Worm (Caenorhabditis elegans): ENCODE measurements around the gene ZK637.14.

Gene ZK637.14

DNA sequence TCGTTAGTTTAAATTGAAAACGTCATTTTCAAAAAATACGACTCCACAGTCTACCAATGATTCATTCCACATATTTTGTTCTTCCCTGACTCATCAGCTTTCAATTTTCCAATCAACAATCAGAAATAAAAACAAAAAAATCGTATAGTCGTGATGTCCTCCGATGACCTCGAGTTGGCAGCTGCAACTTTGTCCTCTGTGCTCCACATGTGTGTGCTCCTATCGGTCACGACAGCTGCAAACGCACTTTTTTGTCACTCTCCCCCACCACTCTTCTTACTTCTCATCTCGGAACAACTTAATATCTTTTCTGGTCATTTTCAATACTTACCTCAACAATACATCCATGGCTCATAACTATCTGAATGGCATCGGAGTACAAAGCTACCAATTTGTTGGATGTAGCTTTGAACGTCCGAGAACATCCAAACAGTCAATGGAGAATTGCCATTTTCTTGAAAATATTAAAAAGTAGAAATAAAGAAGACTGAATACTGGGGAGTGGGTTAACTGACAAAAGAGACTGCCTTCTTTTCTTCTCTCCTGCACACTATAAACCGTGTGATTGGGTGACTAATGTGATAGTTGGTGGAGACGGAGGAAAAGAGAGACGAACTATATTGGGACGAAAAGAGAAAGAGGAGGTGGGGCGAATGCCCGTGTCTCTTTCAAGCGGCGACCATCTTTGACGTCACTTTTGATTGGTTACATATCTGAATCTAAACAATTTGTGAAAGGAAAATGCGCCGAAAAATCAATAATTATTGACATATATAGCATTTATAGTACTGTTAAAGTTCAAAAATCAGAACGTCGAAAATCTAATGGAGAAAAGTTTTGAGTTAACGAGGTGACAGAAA is 21.7 kb downstream of the ZK637.14 start:
- TF ChIP-seq cey-2 (tag; optimal IDR thresholded peaks at IDR 0.05; ENCODE audit: borderline replicate concordance, insufficient read depth) = peak; percentile 66
- peak; percentile 42 for TF ChIP-seq hlh-30 (tag; optimal IDR thresholded peaks at IDR 0.05; ENCODE audit: insufficient read depth)
- TF ChIP-seq ceh-20 (GFP tag; IDR thresholded peaks at IDR 0.05) = no peak; the same call in 1 of the 2 replicates
- TF ChIP-seq pqm-1 (tag; optimal IDR thresholded peaks at IDR 0.05) = peak; percentile 19
- TF ChIP-seq unc-39 (tag; optimal IDR thresholded peaks at IDR 0.05) = no peak
- no peak for TF ChIP-seq ztf-7 (tag; optimal IDR thresholded peaks at IDR 0.05)
- TF ChIP-seq lim-7 (GFP tag; IDR thresholded peaks at IDR 0.05) = no peak
- no peak for TF ChIP-seq dpl-1 (GFP tag; optimal IDR thresholded peaks at IDR 0.05)
- TF ChIP-seq set-16 (GFP tag; IDR thresholded peaks at IDR 0.05) = no peak
- TF ChIP-seq nhr-42 (GFP tag; IDR thresholded peaks at IDR 0.05) = no peak
- no peak for TF ChIP-seq gei-8 (GFP tag; optimal IDR thresholded peaks at IDR 0.05)
- TF ChIP-seq lin-15B (tag; optimal IDR thresholded peaks at IDR 0.05) = no peak
- no peak for TF ChIP-seq skn-1 (tag; optimal IDR thresholded peaks at IDR 0.05)
- no peak for TF ChIP-seq madf-5 (GFP tag; IDR thresholded peaks at IDR 0.05)
- TF ChIP-seq zfp-3 (GFP tag; conservative IDR thresholded peaks at IDR 0.05) = 0 out of 2 replicates have a peak, but pooled peaks have one; percentile 24
- TF ChIP-seq unc-62 (GFP tag; optimal IDR thresholded peaks at IDR 0.05 in 1 of 2) = peak in 1 of 2 experiments; percentile 67
- no peak for TF ChIP-seq unc-62 (tag; optimal IDR thresholded peaks at IDR 0.05)
- TF ChIP-seq zip-2 (tag; optimal IDR thresholded peaks at IDR 0.05) = no peak
- TF ChIP-seq nhr-48 (tag; optimal IDR thresholded peaks at IDR 0.05) = no peak
- peak; percentile 22 for TF ChIP-seq mxl-3 (GFP tag; optimal IDR thresholded peaks at IDR 0.05)
- TF ChIP-seq daf-16 (GFP tag; optimal IDR thresholded peaks at IDR 0.05) = no peak
- peak; percentile 32 for TF ChIP-seq daf-16 (tag; optimal IDR thresholded peaks at IDR 0.05)
- TF ChIP-seq hif-1 (tag; optimal IDR thresholded peaks at IDR 0.05) = no peak
- no peak for TF ChIP-seq ctbp-1 (GFP tag; IDR thresholded peaks at IDR 0.05)
- TF ChIP-seq unc-130 (GFP tag; optimal IDR thresholded peaks at IDR 0.05) = no peak
- no peak for TF ChIP-seq nhr-237 (tag; optimal IDR thresholded peaks at IDR 0.05)
- TF ChIP-seq ceh-44 (GFP tag; IDR thresholded peaks at IDR 0.05) = no peak
- TF ChIP-seq nhr-111 (GFP tag; optimal IDR thresholded peaks at IDR 0.05) = no peak
- no peak for TF ChIP-seq zfp-2 (tag; optimal IDR thresholded peaks at IDR 0.05)
- no peak for TF ChIP-seq F26F4.8 (GFP tag; conservative IDR thresholded peaks at IDR 0.05)
- no peak for TF ChIP-seq daf-8 (GFP tag; IDR thresholded peaks at IDR 0.05)
- no peak for TF ChIP-seq jun-1 (tag; optimal IDR thresholded peaks at IDR 0.05)
- TF ChIP-seq lin-29 (GFP tag; IDR thresholded peaks at IDR 0.05) = no peak
- peak; percentile 71 for TF ChIP-seq dmd-6 (GFP tag; IDR thresholded peaks at IDR 0.05)
- peak; percentile 38 for TF ChIP-seq mep-1 (tag; optimal IDR thresholded peaks at IDR 0.05)
- TF ChIP-seq lin-13 (GFP tag; optimal IDR thresholded peaks at IDR 0.05) = peak; percentile 53
- TF ChIP-seq zip-11 (GFP tag; IDR thresholded peaks at IDR 0.05) = no peak
- TF ChIP-seq nhr-77 (tag; optimal IDR thresholded peaks at IDR 0.05) = no peak
- TF ChIP-seq zag-1 (tag; optimal IDR thresholded peaks at IDR 0.05) = no peak
- no peak for TF ChIP-seq R02D3.7 (tag; optimal IDR thresholded peaks at IDR 0.05)
- TF ChIP-seq ceh-62 (tag; optimal IDR thresholded peaks at IDR 0.05) = no peak
- no peak for TF ChIP-seq daf-12 (tag; optimal IDR thresholded peaks at IDR 0.05)
- no peak for TF ChIP-seq nhr-10 (tag; optimal IDR thresholded peaks at IDR 0.05)
- TF ChIP-seq lin-39 (tag; optimal IDR thresholded peaks at IDR 0.05) = no peak
- TF ChIP-seq ZK337.2 (GFP tag; IDR thresholded peaks at IDR 0.05) = peak; percentile 38; the same call in 1 of the 2 replicates
- TF ChIP-seq dmd-8 (GFP tag; IDR thresholded peaks at IDR 0.05) = 0 out of 2 replicates have a peak, but pooled peaks have one; percentile 34
- TF ChIP-seq hmg-1.1 (GFP tag; IDR thresholded peaks at IDR 0.05) = no peak
- peak; percentile 74 for TF ChIP-seq nhr-28 (tag; optimal IDR thresholded peaks at IDR 0.05)
- TF ChIP-seq dve-1 (tag; optimal IDR thresholded peaks at IDR 0.05; ENCODE audit: insufficient read depth) = peak; percentile 60
- TF ChIP-seq php-3 (GFP tag; IDR thresholded peaks at IDR 0.05) = no peak
- peak; percentile 94 for TF ChIP-seq aha-1 (tag)

Measured in whole organism, L4 larva.